Worm (Caenorhabditis elegans) whole organism, L1 larva: ENCODE results near the gene par-2.

Experiments
- C16A3.4 ChIP-seq: fragments of 150-350 bp; optimal IDR thresholded peaks from 2 replicates; lab custom pipeline; 2014; ENCODE audit warnings: missing biosample characterization, missing genetic modification characterization
- aly-2 ChIP-seq: fragments of 150-350 bp; optimal IDR thresholded peaks from 2 replicates; lab custom pipeline; 2014; ENCODE audit warnings: missing biosample characterization, missing genetic modification characterization
- ama-1 ChIP-seq: fragments of 150-350 bp; optimal IDR thresholded peaks from 2 replicates; lab custom pipeline; 2014
- ceh-63 ChIP-seq: fragments of 200-800 bp; sonication (Bioruptor generic); optimal IDR thresholded peaks from 2 replicates; lab custom pipeline; 2018; ENCODE audit warnings: mild to moderate bottlenecking, missing genetic modification characterization, missing compliant biosample characterization
- ceh-8 ChIP-seq: fragments of 200-800 bp; sonication (Bioruptor generic); optimal IDR thresholded peaks from 2 replicates; lab custom pipeline; 2018; ENCODE audit warnings: mild to moderate bottlenecking, missing genetic modification characterization, moderate library complexity, missing compliant biosample characterization
- ceh-88 ChIP-seq: fragments of 200-800 bp; sonication (Bioruptor generic); IDR thresholded peaks from 2 replicates; pipeline ENCODE4 v1.3.6; 2022; ENCODE audit warnings: missing genetic modification characterization, missing compliant biosample characterization
- ceh-90 ChIP-seq: sonication (generic microtip); optimal IDR thresholded peaks from 2 replicates; lab custom pipeline; 2016; ENCODE audit warnings: missing genetic modification characterization, missing compliant biosample characterization
- dpl-1 ChIP-seq, 3 experiments: fragments of 150-350 bp in 2 of 3; sonication (generic microtip) in 1 of 3; optimal IDR thresholded peaks; 2 replicates each; lab custom pipeline; 2014 to 2017; ENCODE audit warnings: missing biosample characterization in 3 of 3, missing genetic modification characterization in 3 of 3, missing genetic modification reagents in 3 of 3
- dsc-1 ChIP-seq: sonication (generic microtip); optimal IDR thresholded peaks from 2 replicates; lab custom pipeline; 2016; ENCODE audit warnings: mild to moderate bottlenecking, missing genetic modification characterization, missing compliant biosample characterization
- efl-1 ChIP-seq, 4 experiments: fragments of 150-350 bp; optimal IDR thresholded peaks in 3 of 4; peaks in 1 of 4; 1 replicate in 1 of 4; 2 replicates in 3 of 4; lab custom pipeline; 2014; ENCODE audit warnings: missing biosample characterization in 2 of 4, missing genetic modification characterization in 2 of 4, missing genetic modification reagents in 2 of 4
- egl-13 ChIP-seq: sonication (generic microtip); optimal IDR thresholded peaks from 2 replicates; lab custom pipeline; 2016; ENCODE audit warnings: missing genotype, missing genetic modification reagents, missing genetic modification characterization, missing compliant biosample characterization
- egl-27 ChIP-seq, 2 experiments: fragments of 150-350 bp in 1 of 2; sonication (generic microtip); optimal IDR thresholded peaks; 3 replicates each; lab custom pipeline; 2017 to 2018; ENCODE audit warnings: missing biosample characterization in 2 of 2, missing genetic modification characterization in 2 of 2, missing genetic modification reagents in 2 of 2
- elt-2 ChIP-seq: sonication (generic microtip); optimal IDR thresholded peaks from 2 replicates; lab custom pipeline; 2016; ENCODE audit warnings: missing genetic modification characterization, mild to moderate bottlenecking, inconsistent platforms, missing compliant biosample characterization, missing genetic modification reagents
- elt-3 ChIP-seq, 6 experiments: fragments of 150-350 bp in 1 of 6; sonication (generic microtip); optimal IDR thresholded peaks; 2 replicates each; lab custom pipeline; 2017 to 2018; ENCODE audit warnings: missing biosample characterization in 6 of 6, missing genetic modification characterization in 6 of 6, inconsistent platforms in 1 of 6
- ets-5 ChIP-seq: fragments of 200-800 bp; sonication (Bioruptor generic); IDR thresholded peaks from 2 replicates; pipeline ENCODE4 v1.3.6; 2022; ENCODE audit warnings: missing genetic modification characterization, missing compliant biosample characterization
- fkh-10 ChIP-seq: sonication (generic microtip); optimal IDR thresholded peaks from 2 replicates; lab custom pipeline; 2017; ENCODE audit warnings: missing biosample characterization, missing genetic modification reagents, missing genetic modification characterization
- fkh-4 ChIP-seq: sonication (generic microtip); optimal IDR thresholded peaks from 2 replicates; lab custom pipeline; 2016; ENCODE audit warnings: missing compliant biosample characterization, missing genetic modification characterization, borderline replicate concordance
- fkh-8 ChIP-seq: sonication (generic microtip); optimal IDR thresholded peaks from 2 replicates; lab custom pipeline; 2016; ENCODE audit warnings: mild to moderate bottlenecking, missing genetic modification characterization, missing compliant biosample characterization
- grh-1 ChIP-seq: fragments of 200-800 bp; sonication (Bioruptor generic); IDR thresholded peaks from 2 replicates; pipeline ENCODE4 v1.3.6; 2022; ENCODE audit warnings: missing genetic modification reagents, missing genetic modification characterization, missing compliant biosample characterization
- hlh-4 ChIP-seq: sonication (generic microtip); optimal IDR thresholded peaks from 2 replicates; lab custom pipeline; 2016; ENCODE audit warnings: mild to moderate bottlenecking, missing genetic modification characterization, missing compliant biosample characterization
- hpl-2 ChIP-seq: fragments of 150-350 bp; optimal IDR thresholded peaks from 2 replicates; lab custom pipeline; 2014; ENCODE audit warnings: missing biosample characterization, missing genetic modification reagents, missing genetic modification characterization
- irx-1 ChIP-seq: sonication (generic microtip); optimal IDR thresholded peaks from 2 replicates; lab custom pipeline; 2016; ENCODE audit warnings: missing genetic modification characterization, missing compliant biosample characterization
- isw-1 ChIP-seq: fragments of 200-800 bp; sonication (Bioruptor generic); IDR thresholded peaks from 2 replicates; pipeline ENCODE4 v1.3.6; 2022; ENCODE audit warnings: missing genetic modification characterization, missing compliant biosample characterization
- jun-1 ChIP-seq: fragments of 150-350 bp; optimal IDR thresholded peaks from 2 replicates; lab custom pipeline; 2014; ENCODE audit warnings: missing biosample characterization, missing genetic modification reagents, missing genetic modification characterization
- lin-13 ChIP-seq: fragments of 150-350 bp; optimal IDR thresholded peaks from 2 replicates; lab custom pipeline; 2014; ENCODE audit warnings: missing biosample characterization, missing genetic modification reagents, missing genetic modification characterization
- lin-39 ChIP-seq: fragments of 150-350 bp; optimal IDR thresholded peaks from 2 replicates; lab custom pipeline; 2014; ENCODE audit warnings: missing biosample characterization, missing genetic modification reagents, missing genetic modification characterization
- lir-3 ChIP-seq: sonication (generic microtip); optimal IDR thresholded peaks from 2 replicates; lab custom pipeline; 2016; ENCODE audit warnings: mild to moderate bottlenecking, missing genetic modification characterization, moderate library complexity, missing compliant biosample characterization; ENCODE audit not compliant: poor library complexity
- lsy-2 ChIP-seq, 2 experiments: fragments of 150-350 bp; optimal IDR thresholded peaks; 2 replicates each; lab custom pipeline; 2014; ENCODE audit warnings: missing biosample characterization in 2 of 2, missing genetic modification characterization in 2 of 2
- mab-9 ChIP-seq: fragments of 200-800 bp; sonication (Bioruptor generic); IDR thresholded peaks from 2 replicates; pipeline ENCODE4 v1.3.6; 2022; ENCODE audit warnings: missing genetic modification reagents, missing genetic modification characterization, missing compliant biosample characterization
- mdl-1 ChIP-seq, 2 experiments: fragments of 150-350 bp; optimal IDR thresholded peaks; 2 replicates each; lab custom pipeline; 2014 to 2017; ENCODE audit warnings: missing biosample characterization in 2 of 2, missing genetic modification characterization in 2 of 2, inconsistent platforms in 1 of 2
- mef-2 ChIP-seq: fragments of 150-350 bp; optimal IDR thresholded peaks from 2 replicates; lab custom pipeline; 2014; ENCODE audit warnings: missing biosample characterization, missing genetic modification characterization
- nhr-12 ChIP-seq: sonication (generic microtip); optimal IDR thresholded peaks from 2 replicates; lab custom pipeline; 2017; ENCODE audit warnings: missing biosample characterization, missing genetic modification characterization
- nhr-20 ChIP-seq: sonication (generic microtip); optimal IDR thresholded peaks from 2 replicates; lab custom pipeline; 2016; ENCODE audit warnings: mild to moderate bottlenecking, missing genetic modification characterization, missing compliant biosample characterization
- nhr-76 ChIP-seq: sonication (generic microtip); optimal IDR thresholded peaks from 2 replicates; lab custom pipeline; 2017; ENCODE audit warnings: missing biosample characterization, missing genetic modification characterization
- nhr-77 ChIP-seq: fragments of 150-350 bp; optimal IDR thresholded peaks from 2 replicates; lab custom pipeline; 2014; ENCODE audit warnings: missing biosample characterization, missing genetic modification characterization
- nhr-90 ChIP-seq: sonication (generic microtip); optimal IDR thresholded peaks from 2 replicates; lab custom pipeline; 2016; ENCODE audit warnings: mild to moderate bottlenecking, missing genetic modification characterization, missing compliant biosample characterization; ENCODE audit not compliant: poor library complexity
- pax-3 ChIP-seq: fragments of 200-800 bp; sonication (Bioruptor generic); optimal IDR thresholded peaks from 2 replicates; lab custom pipeline; 2018; ENCODE audit warnings: mild to moderate bottlenecking, missing genetic modification characterization, moderate library complexity, missing compliant biosample characterization
- pqm-1 ChIP-seq: sonication (generic microtip); optimal IDR thresholded peaks from 3 replicates; lab custom pipeline; 2017; ENCODE audit warnings: missing biosample characterization, missing genetic modification characterization
- snu-23 ChIP-seq: sonication (generic microtip); optimal IDR thresholded peaks from 2 replicates; lab custom pipeline; 2016; ENCODE audit warnings: missing genetic modification characterization, missing compliant biosample characterization
- sox-4 ChIP-seq: sonication (generic microtip); optimal IDR thresholded peaks from 2 replicates; lab custom pipeline; 2016; ENCODE audit warnings: missing genetic modification characterization, missing compliant biosample characterization
- sptf-1 ChIP-seq: fragments of 150-350 bp; optimal IDR thresholded peaks from 2 replicates; lab custom pipeline; 2014; ENCODE audit warnings: missing biosample characterization, missing genetic modification characterization
- sup-37 ChIP-seq: fragments of 200-800 bp; sonication (Bioruptor generic); optimal IDR thresholded peaks from 2 replicates; lab custom pipeline; 2018; ENCODE audit warnings: mild to moderate bottlenecking, missing genetic modification characterization, missing compliant biosample characterization
- unc-86 ChIP-seq: sonication (generic microtip); optimal IDR thresholded peaks from 2 replicates; lab custom pipeline; 2016; ENCODE audit warnings: missing genetic modification characterization, missing compliant biosample characterization
- xbp-1 ChIP-seq: sonication (generic microtip); optimal IDR thresholded peaks from 2 replicates; lab custom pipeline; 2016; ENCODE audit warnings: missing genetic modification characterization, missing compliant biosample characterization
- zag-1 ChIP-seq: fragments of 150-350 bp; optimal IDR thresholded peaks from 2 replicates; lab custom pipeline; 2014; ENCODE audit warnings: missing biosample characterization, missing genetic modification characterization
- zip-4 ChIP-seq: fragments of 200-800 bp; sonication (Bioruptor generic); optimal IDR thresholded peaks from 2 replicates; lab custom pipeline; 2018; ENCODE audit warnings: mild to moderate bottlenecking, missing genetic modification characterization, moderate library complexity, missing compliant biosample characterization
- ztf-4 ChIP-seq: fragments of 150-350 bp; optimal IDR thresholded peaks from 2 replicates; lab custom pipeline; 2014; ENCODE audit warnings: missing biosample characterization, missing genetic modification characterization

par-2 gene

DNA sequence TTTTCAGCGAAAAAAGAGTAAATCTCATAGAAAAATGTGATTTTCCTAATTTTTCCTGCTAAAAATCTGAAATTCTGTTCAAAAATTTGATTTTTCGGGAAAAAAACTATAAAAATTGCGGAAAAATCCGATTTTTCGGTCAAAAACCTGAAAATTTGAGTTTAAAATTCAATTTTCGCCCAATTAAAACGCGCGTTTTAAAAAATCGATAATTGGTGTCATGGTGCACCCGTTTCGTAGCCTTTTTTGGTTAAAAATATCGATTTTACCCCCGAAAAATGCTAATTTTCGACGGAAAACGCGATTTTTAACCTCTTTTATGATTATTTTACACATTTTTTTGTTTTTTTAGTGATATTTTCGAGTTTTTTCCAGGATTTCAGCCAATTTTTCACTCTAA, 3.8 kb downstream of the par-2 start:
- TF ChIP-seq lin-39 (tag; lab: Kevin White, UChicago) (no peak), grh-1 (GFP tag; lab: Robert Waterston, UW) (no peak), ets-5 (no peak), efl-1 (optimal IDR thresholded peaks at IDR 0.05; lab: Kevin White, UChicago) (no peak), efl-1 (GFP tag; optimal IDR thresholded peaks at IDR 0.05 in 1 of 2; lab: Kevin White, UChicago) (peak in 1 of 2 experiments; percentile 34)

DNA sequence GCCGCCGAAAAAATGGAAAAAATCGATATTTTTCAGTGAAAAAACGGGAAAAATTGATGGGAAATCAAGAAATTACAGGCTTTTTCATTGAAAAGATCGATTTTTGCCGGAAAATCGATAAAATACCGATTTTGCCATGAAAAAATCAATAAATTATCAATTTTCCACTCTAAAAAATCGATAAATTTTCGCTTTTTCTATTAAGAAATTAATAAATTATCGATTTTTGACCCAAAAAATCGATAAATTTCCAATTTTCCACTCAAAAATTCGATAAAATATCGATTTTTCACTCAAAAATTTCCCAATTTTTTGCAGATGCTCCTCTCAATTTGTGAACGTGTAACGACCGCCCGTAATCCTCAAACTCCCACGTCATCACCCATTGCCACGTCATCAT, 13.2 kb downstream of the par-2 start:
- TF ChIP-seq egl-27 (tag; optimal IDR thresholded peaks at IDR 0.05; lab: Kevin White, UChicago), result no peak
- no peak for TF ChIP-seq xbp-1
- no peak for TF ChIP-seq sptf-1 (tag; lab: Kevin White, UChicago)
- no peak for TF ChIP-seq nhr-12
- no peak for TF ChIP-seq mab-9 (GFP tag; lab: Robert Waterston, UW)
- TF ChIP-seq ceh-8, result no peak
- TF ChIP-seq mef-2 (tag; lab: Kevin White, UChicago), result no peak
- no peak for TF ChIP-seq mdl-1 (tag; optimal IDR thresholded peaks at IDR 0.05; lab: Kevin White, UChicago)
- no peak for TF ChIP-seq fkh-10 (GFP tag; lab: Kevin White, UChicago)
- no peak for TF ChIP-seq irx-1 (tag; lab: Kevin White, UChicago)
- TF ChIP-seq lsy-2 (tag; optimal IDR thresholded peaks at IDR 0.05; lab: Kevin White, UChicago), result no peak
- no peak for TF ChIP-seq ceh-88 (GFP tag; lab: Robert Waterston, UW)
- no peak for TF ChIP-seq dpl-1 (GFP tag; optimal IDR thresholded peaks at IDR 0.05; lab: Kevin White, UChicago)
- no peak for TF ChIP-seq ama-1 (lab: Kevin White, UChicago)
- no peak for TF ChIP-seq sox-4 (tag; lab: Kevin White, UChicago)
- TF ChIP-seq ceh-63 (GFP tag; lab: Kevin White, UChicago), result no peak
- TF ChIP-seq sup-37 (GFP tag; lab: Kevin White, UChicago), result no peak
- TF ChIP-seq pax-3 (tag; lab: Kevin White, UChicago), result no peak
- TF ChIP-seq nhr-90 (tag; lab: Kevin White, UChicago), result no peak

DNA sequence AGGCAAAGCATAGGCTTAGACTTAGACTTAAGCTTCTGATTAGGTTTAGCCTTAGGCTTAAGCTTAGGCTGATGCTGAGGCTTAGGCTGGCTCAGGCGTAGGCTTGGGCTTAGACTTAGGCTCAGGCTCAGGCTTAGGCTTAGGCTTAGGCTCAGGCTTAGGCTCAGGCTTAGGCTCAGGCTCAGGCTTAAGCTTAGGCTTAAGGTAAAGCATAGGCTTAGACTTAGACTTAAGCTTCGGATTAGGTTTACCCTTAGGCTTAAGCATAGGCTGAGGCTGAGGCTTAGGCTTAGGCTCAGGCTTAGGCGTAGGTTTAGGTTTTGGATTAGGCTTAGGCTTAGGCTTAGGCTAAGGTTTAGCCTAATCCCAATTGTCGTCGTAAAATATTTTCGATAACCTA, 18.3 kb downstream of the par-2 start:
- TF ChIP-seq ceh-63 (GFP tag; lab: Kevin White, UChicago) (no peak), nhr-76 (tag; lab: Kevin White, UChicago) (no peak), nhr-77 (tag; lab: Kevin White, UChicago) (no peak), fkh-4 (tag; lab: Kevin White, UChicago) (no peak), isw-1 (GFP tag; lab: Robert Waterston, UW) (no peak), C16A3.4 (tag; lab: Kevin White, UChicago) (no peak), sox-4 (tag; lab: Kevin White, UChicago) (no peak), hlh-4 (tag; lab: Kevin White, UChicago) (no peak), jun-1 (tag; lab: Kevin White, UChicago) (no peak), egl-27 (tag; optimal IDR thresholded peaks at IDR 0.05; lab: Kevin White, UChicago) (no peak), elt-2 (no peak), ceh-90 (tag; lab: Kevin White, UChicago) (no peak), fkh-8 (tag; lab: Kevin White, UChicago) (no peak), ztf-4 (tag; lab: Kevin White, UChicago) (no peak), unc-86 (tag; lab: Kevin White, UChicago) (no peak), dpl-1 (GFP tag; optimal IDR thresholded peaks at IDR 0.05; lab: Kevin White, UChicago) (no peak), nhr-12 (no peak), lin-13 (no peak), dsc-1 (tag; lab: Kevin White, UChicago) (no peak)

ce11 chrIII:1102908-1103307, 21.7 kb downstream of the par-2 start, which contains the start of gene exc-6:
Gene exc-6, plus strand, starts transcription at chrIII:1103208.
- TF ChIP-seq zip-4 (GFP tag; lab: Kevin White, UChicago), result no peak
- TF ChIP-seq fkh-8 (tag; lab: Kevin White, UChicago), result no peak
- no peak for TF ChIP-seq pqm-1 (tag; lab: Kevin White, UChicago)
- no peak for TF ChIP-seq fkh-4 (tag; lab: Kevin White, UChicago)
- TF ChIP-seq ztf-4 (tag; lab: Kevin White, UChicago), result no peak
- TF ChIP-seq efl-1 (optimal IDR thresholded peaks at IDR 0.05; lab: Kevin White, UChicago), result no peak
- no peak for TF ChIP-seq efl-1 (GFP tag; optimal IDR thresholded peaks at IDR 0.05 in 1 of 2; lab: Kevin White, UChicago)
- no peak for TF ChIP-seq snu-23 (GFP tag; lab: Kevin White, UChicago)
- no peak for TF ChIP-seq nhr-20 (tag; lab: Kevin White, UChicago)
- TF ChIP-seq lir-3, result no peak
- no peak for TF ChIP-seq dsc-1 (tag; lab: Kevin White, UChicago)
- TF ChIP-seq hpl-2, result no peak
- no peak for TF ChIP-seq egl-13 (tag; lab: Kevin White, UChicago)
- TF ChIP-seq zag-1, result no peak
- no peak for TF ChIP-seq elt-3 (tag; optimal IDR thresholded peaks at IDR 0.05; lab: Kevin White, UChicago)
- TF ChIP-seq aly-2 (tag; lab: Kevin White, UChicago), result no peak
- TF ChIP-seq egl-27 (tag; optimal IDR thresholded peaks at IDR 0.05; lab: Kevin White, UChicago), result no peak
- no peak for TF ChIP-seq nhr-12
